Worm (Caenorhabditis elegans): ENCODE measurements around the gene F10E7.11.
A peak's percentile ranks its signal among the peaks of the same experiment; 100 is the strongest.

The F10E7.11 gene

DNA sequence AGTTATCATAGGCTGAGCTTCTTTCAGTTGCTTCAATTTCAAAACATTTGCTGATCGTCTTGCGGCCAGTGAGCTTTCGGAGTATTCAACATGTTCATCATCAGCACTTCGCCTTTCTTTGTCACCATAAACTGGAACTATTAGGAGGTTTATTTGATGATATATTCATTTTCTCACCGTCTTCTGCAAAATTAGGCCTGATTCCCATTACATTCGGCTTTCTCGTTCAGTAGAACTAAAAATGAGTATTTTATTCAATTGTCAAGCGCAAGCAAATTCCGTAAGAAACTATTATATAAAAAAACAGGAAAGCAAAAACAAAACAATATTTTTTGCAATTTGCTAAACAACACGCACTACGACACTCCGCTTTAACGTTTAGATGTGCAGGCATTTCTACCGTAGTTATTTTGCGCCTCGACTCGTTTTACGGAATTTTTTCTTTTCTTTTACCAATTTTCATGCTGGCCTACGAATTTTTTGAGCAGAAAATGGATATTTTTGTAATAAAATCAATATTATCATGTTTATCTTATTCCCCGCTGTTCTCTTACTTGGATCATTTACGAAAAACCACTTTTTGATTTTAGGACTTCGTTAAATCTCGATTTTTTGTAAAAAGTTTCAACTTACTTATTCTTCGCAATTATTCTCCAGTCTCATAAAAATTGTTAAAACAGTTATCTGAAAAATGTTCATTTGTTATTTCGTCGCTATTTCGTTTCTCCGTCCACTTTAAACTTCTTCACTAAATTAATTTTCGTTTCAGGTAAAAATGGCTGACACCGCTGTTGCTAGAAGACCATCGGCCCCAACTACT, 17.7 kb downstream of the F10E7.11 start, which contains the start of the genes farl-11 and rpl-33 (continued):
- no peak for TF ChIP-seq mdl-1 (tag; optimal IDR thresholded peaks at IDR 0.05)
- TF ChIP-seq nhr-77 (tag; optimal IDR thresholded peaks at IDR 0.05) = no peak
- TF ChIP-seq sma-3 (GFP tag; optimal IDR thresholded peaks at IDR 0.05) = peak; percentile 75
- TF ChIP-seq elt-1 (tag; optimal IDR thresholded peaks at IDR 0.05) = no peak

DNA sequence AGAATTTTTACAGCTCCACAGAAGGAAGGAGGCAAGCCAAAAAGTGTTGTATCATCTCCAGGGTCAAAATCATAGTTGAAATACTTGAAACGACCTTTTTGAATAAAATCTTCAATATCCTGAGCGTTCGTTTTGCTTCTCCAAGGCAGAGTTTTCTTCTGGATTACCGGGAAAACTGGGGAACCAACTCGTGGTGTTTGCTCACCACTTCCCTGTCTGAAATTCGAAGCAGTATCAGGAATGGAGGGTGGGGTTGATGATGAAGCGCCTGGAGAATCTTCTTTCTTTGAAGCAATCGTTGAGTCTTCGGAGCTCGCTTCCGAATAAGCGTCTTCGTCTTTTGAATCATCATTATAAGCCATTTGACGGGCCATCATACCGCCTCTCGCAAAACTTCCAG, 19.6 kb downstream of the F10E7.11 start:
- TF ChIP-seq peb-1 (tag; optimal IDR thresholded peaks at IDR 0.05) (no peak), nhr-237 (tag; optimal IDR thresholded peaks at IDR 0.05) (no peak), ceh-82 (tag; optimal IDR thresholded peaks at IDR 0.05) (no peak), crh-2 (tag; optimal IDR thresholded peaks at IDR 0.05) (no peak), mab-5 (tag; optimal IDR thresholded peaks at IDR 0.05) (no peak), nhr-23 (tag; optimal IDR thresholded peaks at IDR 0.05) (no peak), elt-1 (tag; optimal IDR thresholded peaks at IDR 0.05) (no peak), lin-11 (tag; optimal IDR thresholded peaks at IDR 0.05) (no peak), ama-1 (optimal IDR thresholded peaks at IDR 0.05) (no peak), Y55F3AM.14 (GFP tag; optimal IDR thresholded peaks at IDR 0.05) (no peak), nhr-10 (tag; optimal IDR thresholded peaks at IDR 0.05) (no peak), unc-39 (tag; optimal IDR thresholded peaks at IDR 0.05) (no peak), mdl-1 (tag; optimal IDR thresholded peaks at IDR 0.05) (no peak), nhr-129 (tag; optimal IDR thresholded peaks at IDR 0.05) (no peak), nhr-11 (tag; optimal IDR thresholded peaks at IDR 0.05) (no peak), lin-13 (GFP tag; optimal IDR thresholded peaks at IDR 0.05) (no peak), aly-2 (tag; optimal IDR thresholded peaks at IDR 0.05) (no peak), C34F6.9 (tag; optimal IDR thresholded peaks at IDR 0.05) (no peak), ceh-16 (tag; optimal IDR thresholded peaks at IDR 0.05) (no peak)

ce11 chrII:7102288-7102687, 20.4 kb downstream of the F10E7.11 start:
- TF ChIP-seq nhr-237 (tag; optimal IDR thresholded peaks at IDR 0.05) (no peak), lin-13 (GFP tag; optimal IDR thresholded peaks at IDR 0.05) (no peak), ama-1 (optimal IDR thresholded peaks at IDR 0.05) (no peak), lsy-2 (tag; optimal IDR thresholded peaks at IDR 0.05) (peak in 1 of 2 experiments; percentile 18), ztf-11 (tag; optimal IDR thresholded peaks at IDR 0.05) (no peak), nhr-129 (tag; optimal IDR thresholded peaks at IDR 0.05) (peak; percentile 30), mbf-1 (tag; optimal IDR thresholded peaks at IDR 0.05) (no peak), mdl-1 (tag; optimal IDR thresholded peaks at IDR 0.05) (no peak), zag-1 (tag; optimal IDR thresholded peaks at IDR 0.05) (no peak), blmp-1 (tag; optimal IDR thresholded peaks at IDR 0.05; ENCODE audit: insufficient read depth) (no peak), snpc-4 (tag; optimal IDR thresholded peaks at IDR 0.05) (no peak), C34F6.9 (tag; optimal IDR thresholded peaks at IDR 0.05) (no peak), nhr-12 (tag; optimal IDR thresholded peaks at IDR 0.05) (no peak), alr-1 (tag; optimal IDR thresholded peaks at IDR 0.05) (no peak), unc-39 (tag; optimal IDR thresholded peaks at IDR 0.05) (no peak), nhr-21 (tag; optimal IDR thresholded peaks at IDR 0.05) (no peak), ceh-16 (tag; optimal IDR thresholded peaks at IDR 0.05) (no peak), nhr-11 (tag; optimal IDR thresholded peaks at IDR 0.05) (no peak)

DNA sequence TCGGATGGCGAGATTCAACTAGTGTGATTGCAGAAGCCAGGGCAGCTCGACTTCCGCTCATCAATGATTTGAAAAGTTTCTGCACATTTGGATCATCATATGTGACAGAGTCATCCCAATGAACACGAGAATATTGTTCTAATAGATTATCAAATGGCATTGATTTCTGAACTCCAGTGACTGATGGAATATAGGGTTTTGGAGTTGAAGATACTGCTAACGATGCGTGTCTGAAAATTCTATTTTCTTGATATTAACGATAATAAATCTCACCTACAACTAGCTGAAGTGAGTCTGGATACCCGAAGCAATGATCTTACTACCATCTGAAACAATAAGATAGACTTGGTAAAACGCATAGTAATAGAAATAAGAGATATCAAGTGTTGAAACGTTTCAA, 21.9 kb downstream of the F10E7.11 start, which contains the start of gene mmaa-1:
Gene mmaa-1 (minus strand): TSS at position 328 of the 400 bp plus-strand sequence.
- TF ChIP-seq ama-1 (optimal IDR thresholded peaks at IDR 0.05) (no peak), aly-2 (tag; optimal IDR thresholded peaks at IDR 0.05) (no peak), sma-9 (GFP tag; optimal IDR thresholded peaks at IDR 0.05) (peak; percentile 0), sma-9 (tag; optimal IDR thresholded peaks at IDR 0.05) (no peak)

DNA sequence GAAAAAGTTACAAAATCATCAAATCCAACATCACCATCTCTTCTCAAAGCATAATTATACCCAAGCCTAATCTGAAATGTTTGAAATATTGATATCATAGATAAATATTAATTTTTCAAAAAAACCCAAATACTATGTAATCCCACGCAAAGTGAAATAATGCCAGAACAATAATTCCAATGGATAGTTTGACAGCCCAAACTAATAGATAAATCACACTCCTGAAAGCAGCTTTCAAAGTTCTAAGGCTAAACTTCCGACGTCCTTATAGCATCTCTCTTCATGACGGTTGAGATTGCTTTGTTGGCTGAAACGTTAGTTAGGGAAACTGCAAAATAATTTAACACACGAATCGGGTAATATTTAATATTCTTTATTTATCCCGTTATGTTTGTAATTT, 23.5 kb downstream of the F10E7.11 start:
- TF ChIP-seq nhr-10 (tag; optimal IDR thresholded peaks at IDR 0.05) (no peak), nhr-21 (tag; optimal IDR thresholded peaks at IDR 0.05) (no peak), dmd-4 (tag; optimal IDR thresholded peaks at IDR 0.05) (no peak), R02D3.7 (tag; optimal IDR thresholded peaks at IDR 0.05) (no peak), ceh-16 (tag; optimal IDR thresholded peaks at IDR 0.05) (no peak), nhr-11 (tag; optimal IDR thresholded peaks at IDR 0.05) (no peak), F13H6.1 (tag; optimal IDR thresholded peaks at IDR 0.05) (no peak), ztf-11 (tag; optimal IDR thresholded peaks at IDR 0.05) (no peak), elt-3 (tag; optimal IDR thresholded peaks at IDR 0.05) (no peak), C34F6.9 (tag; optimal IDR thresholded peaks at IDR 0.05) (no peak), nhr-12 (tag; optimal IDR thresholded peaks at IDR 0.05) (no peak), lsy-2 (tag; optimal IDR thresholded peaks at IDR 0.05) (no peak), elt-1 (tag; optimal IDR thresholded peaks at IDR 0.05) (no peak), nhr-77 (tag; optimal IDR thresholded peaks at IDR 0.05) (no peak), zag-1 (tag; optimal IDR thresholded peaks at IDR 0.05) (no peak), lin-13 (GFP tag; optimal IDR thresholded peaks at IDR 0.05) (no peak)
